Worm (Caenorhabditis elegans) whole organism, L4/young adult: ENCODE data around the gene F34D10.4.

Experiments used
- W03F9.2 ChIP-seq: fragments of 150-350 bp; optimal IDR thresholded peaks from 2 replicates; lab custom pipeline; 2014; ENCODE audit warnings: missing biosample characterization, missing genetic modification characterization
- dao-5 ChIP-seq: sonication (generic microtip); optimal IDR thresholded peaks from 2 replicates; lab custom pipeline; 2016; ENCODE audit warnings: missing genotype, missing genetic modification characterization, moderate library complexity, missing compliant biosample characterization
- him-1 ChIP-seq: sonication (generic microtip); optimal IDR thresholded peaks from 2 replicates; lab custom pipeline; 2016; ENCODE audit warnings: missing genotype, missing genetic modification reagents, missing genetic modification characterization, missing compliant biosample characterization

ce11 chrIII:3699275-3699674 lies 37.1 kb upstream of the F34D10.4 start, which contains the start of gene cyn-9:
- no peak for TF ChIP-seq him-1 (tag; lab: Kevin White, UChicago)
- no peak for TF ChIP-seq dao-5 (tag; lab: Kevin White, UChicago)
- no peak for TF ChIP-seq W03F9.2 (tag; lab: Kevin White, UChicago)
